Fruit fly (Drosophila melanogaster) whole organism, embryonic: ENCODE measurements around the gene Fign.
A peak's percentile ranks its signal among the peaks of the same experiment; 100 is the strongest.

ENCODE experiments used
- Atf-2 ChIP-seq: fragments of 200-800 bp; sonication (Bioruptor generic); optimal IDR thresholded peaks from 2 replicates; lab custom pipeline; 2016; ENCODE audit warnings: missing biosample characterization, missing genetic modification characterization
- Atf3 ChIP-seq: fragments of 200-800 bp; sonication (Bioruptor generic); optimal IDR thresholded peaks from 3 replicates; lab custom pipeline; 2016; ENCODE audit warnings: missing biosample characterization, missing genetic modification characterization
- CG10147 ChIP-seq: fragments of 200-800 bp; sonication (Bioruptor generic); optimal IDR thresholded peaks from 2 replicates; lab custom pipeline; 2019; ENCODE audit warnings: missing biosample characterization, mild to moderate bottlenecking, missing genetic modification characterization, moderate library complexity
- CG1024 ChIP-seq: fragments of 200-800 bp; sonication (Bioruptor generic); IDR thresholded peaks from 2 replicates; pipeline ENCODE4 v1.3.6; 2022; ENCODE audit warnings: missing biosample characterization, missing genetic modification characterization
- CG11504 ChIP-seq: fragments of 200-800 bp; sonication (Bioruptor generic); optimal IDR thresholded peaks from 3 replicates; lab custom pipeline; 2019; ENCODE audit warnings: missing biosample characterization, mild to moderate bottlenecking, missing genetic modification characterization, moderate library complexity
- CG12299 ChIP-seq: fragments of 200-800 bp; sonication (Bioruptor generic); optimal IDR thresholded peaks from 2 replicates; lab custom pipeline; 2018; ENCODE audit warnings: missing biosample characterization, mild to moderate bottlenecking, missing genetic modification characterization
- CG13287 ChIP-seq: fragments of 200-800 bp; sonication (Bioruptor generic); IDR thresholded peaks from 2 replicates; pipeline ENCODE4 v1.3.6; 2022; ENCODE audit warnings: missing biosample characterization, missing genetic modification characterization; ENCODE audit not compliant: partially characterized antibody
- CG13624 ChIP-seq: fragments of 200-800 bp; sonication (Bioruptor generic); optimal IDR thresholded peaks from 2 replicates; lab custom pipeline; 2016; ENCODE audit warnings: missing biosample characterization, missing genetic modification characterization
- CG15073 ChIP-seq: fragments of 200-800 bp; sonication (Bioruptor generic); optimal IDR thresholded peaks from 2 replicates; lab custom pipeline; 2016; ENCODE audit warnings: missing biosample characterization, missing genetic modification characterization
- CG15601 ChIP-seq: fragments of 200-800 bp; sonication (Bioruptor generic); optimal IDR thresholded peaks from 3 replicates; lab custom pipeline; 2019; ENCODE audit warnings: missing biosample characterization, mild to moderate bottlenecking, missing genetic modification characterization, moderate library complexity
- CG17385 ChIP-seq: fragments of 200-800 bp; sonication (Bioruptor generic); optimal IDR thresholded peaks from 3 replicates; lab custom pipeline; 2018; ENCODE audit warnings: missing biosample characterization, mild to moderate bottlenecking, missing genetic modification characterization
- CG1832 ChIP-seq: fragments of 200-800 bp; sonication (Bioruptor generic); optimal IDR thresholded peaks from 2 replicates; lab custom pipeline; 2017; ENCODE audit warnings: missing biosample characterization, mild to moderate bottlenecking, missing genetic modification characterization, inconsistent platforms
- CG31388 ChIP-seq: fragments of 200-800 bp; sonication (Bioruptor generic); optimal IDR thresholded peaks from 2 replicates; lab custom pipeline; 2016; ENCODE audit warnings: missing biosample characterization, missing genetic modification characterization
- CG31441 ChIP-seq: fragments of 200-800 bp; sonication (Bioruptor generic); IDR thresholded peaks from 2 replicates; pipeline ENCODE4 v1.3.6; 2022; ENCODE audit warnings: missing biosample characterization, missing genetic modification characterization
- CG32772 ChIP-seq: fragments of 200-800 bp; sonication (Bioruptor generic); IDR thresholded peaks from 2 replicates; pipeline ENCODE4 v1.3.6; 2022; ENCODE audit warnings: missing biosample characterization, missing genetic modification characterization
- CG34224 ChIP-seq: fragments of 200-800 bp; sonication (Bioruptor generic); IDR thresholded peaks from 3 replicates; pipeline ENCODE4 v1.3.6; 2022; ENCODE audit warnings: missing biosample characterization, missing genetic modification characterization; ENCODE audit not compliant: partially characterized antibody
- CG5245 ChIP-seq: fragments of 200-800 bp; sonication (Bioruptor generic); optimal IDR thresholded peaks from 3 replicates; lab custom pipeline; 2016; ENCODE audit warnings: missing biosample characterization, missing genetic modification characterization
- CG6683 ChIP-seq: fragments of 200-800 bp; sonication (Bioruptor generic); optimal IDR thresholded peaks from 2 replicates; lab custom pipeline; 2017; ENCODE audit warnings: missing biosample characterization, mild to moderate bottlenecking, missing genetic modification characterization, missing genetic modification reagents
- CG6813 ChIP-seq: fragments of 200-800 bp; sonication (Bioruptor generic); optimal IDR thresholded peaks from 2 replicates; lab custom pipeline; 2017; ENCODE audit warnings: missing biosample characterization, missing genetic modification characterization, mild to moderate bottlenecking, moderate library complexity, missing genetic modification reagents
- CG6854 ChIP-seq: fragments of 200-800 bp; sonication (Bioruptor generic); optimal IDR thresholded peaks from 3 replicates; lab custom pipeline; 2017; ENCODE audit warnings: missing biosample characterization, mild to moderate bottlenecking, missing genetic modification characterization
- CG8924 ChIP-seq: fragments of 200-800 bp; optimal IDR thresholded peaks from 3 replicates; lab custom pipeline; 2019; ENCODE audit warnings: missing biosample characterization, mild to moderate bottlenecking, missing genetic modification characterization, moderate library complexity
- CoRest ChIP-seq: fragments of 200-800 bp; sonication (Bioruptor generic); optimal IDR thresholded peaks from 3 replicates; lab custom pipeline; 2018; ENCODE audit warnings: missing biosample characterization, mild to moderate bottlenecking, missing genetic modification characterization, moderate library complexity
- D19A ChIP-seq: fragments of 200-800 bp; optimal IDR thresholded peaks from 3 replicates; lab custom pipeline; 2019; ENCODE audit warnings: missing biosample characterization, mild to moderate bottlenecking, missing genetic modification characterization, moderate library complexity
- Deaf1 ChIP-seq: fragments of 200-800 bp; optimal IDR thresholded peaks from 3 replicates; lab custom pipeline; 2019; ENCODE audit warnings: missing biosample characterization, mild to moderate bottlenecking, missing genetic modification characterization, moderate library complexity
- Dll ChIP-seq: fragments of 200-800 bp; sonication (Bioruptor generic); IDR thresholded peaks from 4 replicates; pipeline ENCODE4 v1.3.6; 2022; ENCODE audit warnings: missing biosample characterization, missing genetic modification characterization; ENCODE audit not compliant: partially characterized antibody
- H15 ChIP-seq: fragments of 200-800 bp; sonication (Bioruptor generic); IDR thresholded peaks from 3 replicates; pipeline ENCODE4 v1.3.6; 2022; ENCODE audit warnings: missing biosample characterization, missing genetic modification characterization
- Hmx ChIP-seq: fragments of 200-800 bp; sonication (Bioruptor generic); optimal IDR thresholded peaks from 2 replicates; lab custom pipeline; 2016; ENCODE audit warnings: missing biosample characterization, missing genetic modification characterization
- MESR4 ChIP-seq: fragments of 200-800 bp; sonication (Bioruptor generic); optimal IDR thresholded peaks from 2 replicates; lab custom pipeline; 2018; ENCODE audit warnings: missing biosample characterization, mild to moderate bottlenecking, missing genetic modification characterization, moderate library complexity
- Mes4 ChIP-seq: fragments of 200-800 bp; sonication (Bioruptor generic); optimal IDR thresholded peaks from 2 replicates; lab custom pipeline; 2016; ENCODE audit warnings: missing biosample characterization, missing genetic modification characterization
- Myb ChIP-seq: fragments of 200-800 bp; sonication (Bioruptor generic); optimal IDR thresholded peaks from 2 replicates; lab custom pipeline; 2016; ENCODE audit warnings: missing biosample characterization, missing genetic modification characterization
- Rfx ChIP-seq: fragments of 200-800 bp; sonication (Bioruptor generic); IDR thresholded peaks from 2 replicates; pipeline ENCODE4 v1.3.6; 2022; ENCODE audit warnings: missing biosample characterization, missing genetic modification characterization
- Side ChIP-seq: fragments of 200-800 bp; sonication (Bioruptor generic); optimal IDR thresholded peaks from 2 replicates; lab custom pipeline; 2016; ENCODE audit warnings: missing biosample characterization, missing genetic modification characterization
- Xrp1 ChIP-seq: fragments of 200-800 bp; sonication (Bioruptor generic); IDR thresholded peaks from 2 replicates; pipeline ENCODE4 v1.3.6; 2022; ENCODE audit warnings: missing biosample characterization, missing genetic modification characterization
- bsh ChIP-seq, 2 experiments: fragments of 200-800 bp; sonication (Bioruptor generic); optimal IDR thresholded peaks; 2 replicates each; lab custom pipeline; 2017 to 2018; ENCODE audit warnings: mild to moderate bottlenecking in 2 of 2, missing biosample characterization in 2 of 2, missing genetic modification characterization in 2 of 2, moderate library complexity in 1 of 2
- ems ChIP-seq: fragments of 200-800 bp; sonication (Bioruptor generic); optimal IDR thresholded peaks from 3 replicates; lab custom pipeline; 2016; ENCODE audit warnings: missing biosample characterization, missing genetic modification characterization
- fru ChIP-seq: fragments of >200 bp; optimal IDR thresholded peaks from 2 replicates; lab custom pipeline; 2017
- grau ChIP-seq: fragments of 200-800 bp; optimal IDR thresholded peaks from 3 replicates; lab custom pipeline; 2019; ENCODE audit warnings: missing biosample characterization, mild to moderate bottlenecking, missing genetic modification characterization, moderate library complexity
- gro ChIP-seq: fragments of 200-800 bp; sonication (Bioruptor generic); optimal IDR thresholded peaks from 2 replicates; lab custom pipeline; 2016; ENCODE audit warnings: missing biosample characterization, missing genetic modification characterization
- hbn ChIP-seq: fragments of 200-800 bp; sonication (Bioruptor generic); IDR thresholded peaks from 2 replicates; pipeline ENCODE4 v1.3.6; 2022; ENCODE audit warnings: missing biosample characterization, missing genetic modification characterization; ENCODE audit not compliant: partially characterized antibody
- hth ChIP-seq: fragments of >200 bp; optimal IDR thresholded peaks from 2 replicates; lab custom pipeline; 2017; ENCODE audit warnings: inconsistent platforms
- insv ChIP-seq, 2 experiments: fragments of 200-800 bp; sonication (Bioruptor generic); optimal IDR thresholded peaks; 3 replicates each; lab custom pipeline; 2016 to 2018; ENCODE audit warnings: missing biosample characterization in 2 of 2, missing genetic modification characterization in 2 of 2
- ken ChIP-seq: fragments of 200-800 bp; sonication (Bioruptor generic); IDR thresholded peaks from 3 replicates; pipeline ENCODE4 v1.3.6; 2022; ENCODE audit warnings: missing biosample characterization, missing genetic modification characterization
- kni ChIP-seq: fragments of 200-800 bp; sonication (Bioruptor generic); optimal IDR thresholded peaks from 3 replicates; lab custom pipeline; 2017; ENCODE audit warnings: mild to moderate bottlenecking, missing biosample characterization, missing genetic modification reagents, missing genetic modification characterization
- pb ChIP-seq: fragments of 200-800 bp; sonication (Bioruptor generic); optimal IDR thresholded peaks from 3 replicates; lab custom pipeline; 2016; ENCODE audit warnings: missing biosample characterization, missing genetic modification characterization
- row ChIP-seq: fragments of 200-800 bp; sonication (Bioruptor generic); IDR thresholded peaks from 3 replicates; pipeline ENCODE4 v1.3.6; 2022; ENCODE audit warnings: missing biosample characterization, missing genetic modification characterization
- slp2 ChIP-seq: fragments of 200-800 bp; sonication (Bioruptor generic); optimal IDR thresholded peaks from 2 replicates; lab custom pipeline; 2016; ENCODE audit warnings: missing biosample characterization, missing genetic modification characterization
- sob ChIP-seq: fragments of 200-800 bp; sonication (Bioruptor generic); IDR thresholded peaks from 2 replicates; pipeline ENCODE4 v1.3.6; 2022; ENCODE audit warnings: missing biosample characterization, missing genetic modification characterization
- trem ChIP-seq: fragments of 200-800 bp; optimal IDR thresholded peaks from 3 replicates; lab custom pipeline; 2019; ENCODE audit warnings: missing biosample characterization, mild to moderate bottlenecking, missing genetic modification characterization, moderate library complexity
- wek ChIP-seq: fragments of 200-800 bp; sonication (Bioruptor generic); optimal IDR thresholded peaks from 3 replicates; lab custom pipeline; 2018; ENCODE audit warnings: missing biosample characterization, mild to moderate bottlenecking, missing genetic modification characterization, moderate library complexity
- yki ChIP-seq: fragments of >200 bp; optimal IDR thresholded peaks from 3 replicates; lab custom pipeline; 2018

Fign gene

DNA sequence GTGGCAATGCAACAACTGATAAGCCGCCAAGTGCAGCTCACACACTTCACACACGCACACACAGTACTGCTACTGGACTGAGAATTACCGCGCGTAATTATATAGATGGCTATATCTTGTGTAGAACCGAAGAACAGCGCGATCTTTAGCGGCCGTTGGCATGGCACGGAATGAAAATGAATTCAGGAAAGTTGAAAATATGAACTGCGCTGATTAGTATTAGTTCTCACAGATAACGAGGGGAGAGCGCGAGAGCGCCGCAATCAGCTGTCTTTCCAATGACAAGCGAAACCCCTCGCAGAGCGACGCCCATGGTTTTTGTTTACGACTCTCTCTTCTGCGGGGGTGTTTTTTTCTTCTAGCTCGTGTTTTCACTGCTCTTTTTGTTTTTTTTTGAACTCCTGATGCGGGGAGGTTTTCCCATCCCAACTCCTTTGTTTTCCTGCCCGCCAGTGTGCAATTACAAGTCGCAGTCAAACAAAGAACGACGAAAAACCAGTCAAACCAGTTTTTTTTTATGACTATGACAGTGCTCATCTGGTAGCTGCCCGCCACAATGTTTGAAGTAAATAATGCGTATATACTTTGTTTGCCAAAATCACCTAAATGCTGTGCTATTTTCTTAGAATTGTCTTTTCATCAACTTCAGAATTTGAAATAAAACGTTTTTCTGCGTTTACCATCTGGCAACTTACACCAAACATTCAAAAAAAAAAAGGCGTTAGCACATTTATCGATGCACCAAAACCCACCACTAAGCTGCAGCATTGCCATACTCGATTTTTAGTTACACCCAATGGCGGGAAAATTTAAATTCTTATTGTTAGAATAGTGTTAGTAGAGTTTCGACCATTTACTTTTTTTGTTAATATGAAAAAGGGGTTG lies 16.5 kb downstream of the Fign start, which contains the start of gene CG9663 (continued):
- no peak for TF ChIP-seq wek (GFP tag; lab: Kevin White, UChicago)
- no peak for TF ChIP-seq Xrp1
- peak; percentile 26 for TF ChIP-seq yki (lab: Kevin White, UChicago)
- peak; percentile 22 for TF ChIP-seq CG8924 (tag; lab: Kevin White, UChicago)
- TF ChIP-seq CG32772 (GFP tag; lab: Robert Waterston, UW): no peak
- TF ChIP-seq D19A: peak; percentile 10
- peak; percentile 13 for TF ChIP-seq Side (GFP tag; lab: Kevin White, UChicago)
- TF ChIP-seq Myb (GFP tag; lab: Kevin White, UChicago): peak; percentile 99
- TF ChIP-seq CG17385 (GFP tag; lab: Kevin White, UChicago): peak; percentile 35
- peak; percentile 7 for TF ChIP-seq CG13624
- TF ChIP-seq Deaf1 (tag; lab: Kevin White, UChicago): peak; percentile 3
- TF ChIP-seq CG1024 (GFP tag; lab: Robert Waterston, UW): no peak
- no peak for TF ChIP-seq CG31388 (GFP tag; lab: Kevin White, UChicago)
- no peak for TF ChIP-seq CG10147 (GFP tag; lab: Kevin White, UChicago)
- TF ChIP-seq row (GFP tag; lab: Robert Waterston, UW): peak; percentile 49; the same call in 2 of the 3 replicates
- no peak for TF ChIP-seq H15
- TF ChIP-seq Atf-2: no peak
- TF ChIP-seq gro: no peak
- peak; percentile 9 for TF ChIP-seq CG15601 (tag; lab: Kevin White, UChicago)
- peak; percentile 25 for TF ChIP-seq CG15073 (GFP tag; lab: Kevin White, UChicago)
- TF ChIP-seq Dll (GFP tag; lab: Robert Waterston, UW): peak; percentile 43; the same call in 2 of the 4 replicates
- no peak for TF ChIP-seq ken (GFP tag; lab: Robert Waterston, UW)
- TF ChIP-seq CG34224 (GFP tag; lab: Robert Waterston, UW): peak; percentile 60
- no peak for TF ChIP-seq hth (lab: Kevin White, UChicago)
- peak; percentile 29 for TF ChIP-seq pb (GFP tag; lab: Kevin White, UChicago)
- no peak for TF ChIP-seq CG11504 (tag; lab: Kevin White, UChicago)
- no peak for TF ChIP-seq CG12299 (tag; lab: Kevin White, UChicago)
- TF ChIP-seq insv (GFP tag; optimal IDR thresholded peaks at IDR 0.05; lab: Kevin White, UChicago): peak in 1 of 2 experiments; percentile 62
- TF ChIP-seq MESR4 (GFP tag; lab: Kevin White, UChicago): no peak
- no peak for TF ChIP-seq slp2 (GFP tag; lab: Kevin White, UChicago)
- TF ChIP-seq grau: no peak
- TF ChIP-seq CoRest (tag; lab: Kevin White, UChicago): peak; percentile 17
- peak; percentile 18 for TF ChIP-seq CG6854 (GFP tag; lab: Kevin White, UChicago)
- TF ChIP-seq trem (tag; lab: Kevin White, UChicago): peak; percentile 43
- TF ChIP-seq ems (GFP tag; lab: Kevin White, UChicago): no peak
- no peak for TF ChIP-seq Atf3
- peak; percentile 3 for TF ChIP-seq Mes4 (GFP tag; lab: Kevin White, UChicago)
- peak; percentile 86 for TF ChIP-seq kni (GFP tag; lab: Kevin White, UChicago)
- TF ChIP-seq CG5245: no peak
- TF ChIP-seq hbn (GFP tag; lab: Robert Waterston, UW): no peak
- TF ChIP-seq fru (lab: Kevin White, UChicago): no peak
- TF ChIP-seq CG13287: no peak; the same call in 1 of the 2 replicates
- TF ChIP-seq CG1832 (GFP tag; lab: Kevin White, UChicago): no peak
- TF ChIP-seq sob (GFP tag; lab: Robert Waterston, UW): peak; percentile 62; the same call in 1 of the 2 replicates
- TF ChIP-seq CG6683 (GFP tag; lab: Kevin White, UChicago): no peak
- TF ChIP-seq Rfx (GFP tag; lab: Robert Waterston, UW): peak; percentile 52
- TF ChIP-seq CG31441 (GFP tag; lab: Robert Waterston, UW): no peak
- TF ChIP-seq Hmx (GFP tag; lab: Kevin White, UChicago): no peak
- no peak for TF ChIP-seq CG6813
- peak; percentile 18 to 85 for TF ChIP-seq bsh (GFP tag; optimal IDR thresholded peaks at IDR 0.05; lab: Kevin White, UChicago)
